Worm (Caenorhabditis elegans) whole organism, young adult: Measurements from ENCODE around the gene scl-11.

Experiments used
- bed-2 ChIP-seq: fragments of 200-800 bp; sonication (Bioruptor generic); IDR thresholded peaks from 2 replicates; pipeline ENCODE4 v1.3.6; 2022; ENCODE audit warnings: missing genetic modification reagents, missing genetic modification characterization, missing compliant biosample characterization
- lsy-27 ChIP-seq: sonication (generic microtip); optimal IDR thresholded peaks from 2 replicates; lab custom pipeline; 2017; ENCODE audit warnings: missing genetic modification characterization, mild to moderate bottlenecking, missing compliant biosample characterization, antibody characterized with exemption, missing genotype, borderline replicate concordance; ENCODE audit not compliant: insufficient read depth
- sdz-38 ChIP-seq: sonication (generic microtip); optimal IDR thresholded peaks from 2 replicates; lab custom pipeline; 2016; ENCODE audit warnings: missing genotype, missing genetic modification characterization, missing compliant biosample characterization

- no peak for TF ChIP-seq sdz-38 (tag; lab: Kevin White, UChicago)
- no peak for TF ChIP-seq bed-2
- no peak for TF ChIP-seq lsy-27
Measured at ce11 chrIV:13022892-13023291, 28.3 kb upstream of the scl-11 start.
